Worm (Caenorhabditis elegans): ENCODE results near the gene mks-2.

The mks-2 gene

DNA sequence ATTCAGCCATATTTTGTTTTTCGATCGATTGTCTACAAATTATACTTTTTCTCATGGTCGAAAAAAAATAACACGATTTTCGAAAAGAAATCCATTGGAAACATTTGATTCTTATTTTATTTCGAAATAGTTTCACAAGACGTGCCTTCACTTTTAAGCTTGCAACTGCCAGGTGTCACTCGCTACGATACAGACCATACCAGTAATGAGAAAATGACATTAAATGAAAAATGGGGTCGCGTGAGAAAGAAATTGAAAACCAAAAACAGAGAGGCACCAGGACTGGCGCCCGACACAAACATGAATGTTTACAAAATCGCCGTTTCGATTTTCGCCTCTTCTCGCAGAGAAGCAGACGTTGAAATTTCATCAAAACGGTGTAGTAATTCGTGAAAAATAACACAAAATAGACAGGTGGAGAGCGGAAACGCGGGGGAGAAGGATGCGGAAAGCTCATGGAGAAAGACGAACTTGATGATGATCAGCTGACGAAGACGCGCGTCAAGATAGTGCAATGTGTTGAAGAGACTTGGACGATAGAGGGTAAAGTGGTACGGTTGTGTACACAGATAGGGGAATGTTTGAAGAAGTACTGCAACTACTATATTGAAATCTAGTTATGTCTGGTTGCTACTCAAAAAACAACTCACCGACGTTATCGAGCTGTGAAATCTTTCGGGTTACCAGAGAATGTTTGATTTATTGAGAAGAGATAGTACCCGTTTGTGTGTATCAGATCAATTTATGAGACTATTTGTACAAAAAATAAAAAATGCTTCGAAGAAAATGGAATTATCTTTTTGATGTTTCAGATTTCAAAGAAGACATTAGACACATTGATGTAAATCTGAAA lies 17.1 kb upstream of the mks-2 start:
- TF ChIP-seq ceh-19 (GFP tag; optimal IDR thresholded peaks at IDR 0.05) (no peak), lim-6 (tag; optimal IDR thresholded peaks at IDR 0.05) (no peak), hlh-30 (tag; optimal IDR thresholded peaks at IDR 0.05; ENCODE audit: insufficient read depth) (peak; percentile 45), elt-2 (tag; optimal IDR thresholded peaks at IDR 0.05) (no peak), sox-2 (GFP tag; IDR thresholded peaks at IDR 0.05) (no peak), tbx-2 (tag; optimal IDR thresholded peaks at IDR 0.05) (peak; percentile 33), ceh-34 (tag; optimal IDR thresholded peaks at IDR 0.05) (peak; percentile 11), K09A11.1 (tag; optimal IDR thresholded peaks at IDR 0.05; ENCODE audit: insufficient read depth) (no peak), ceh-14 (tag; optimal IDR thresholded peaks at IDR 0.05) (no peak), hlh-8 (tag; optimal IDR thresholded peaks at IDR 0.05) (no peak), ceh-18 (tag; optimal IDR thresholded peaks at IDR 0.05) (peak; percentile 62), ceh-30 (tag; optimal IDR thresholded peaks at IDR 0.05) (no peak)

ce11 chrII:6235432-6236092 lies 16.3 kb upstream of the mks-2 start, which contains the start of gene T24H7.9:
TSS of gene T24H7.9 (minus strand) at chrII:6235505.
- TF ChIP-seq ceh-34 (tag; optimal IDR thresholded peaks at IDR 0.05), result no peak
- no peak for TF ChIP-seq ztf-16 (tag; optimal IDR thresholded peaks at IDR 0.05)

ce11 chrII:6230116-6230515 lies 10.9 kb upstream of the mks-2 start:
- TF ChIP-seq unc-42 (tag; optimal IDR thresholded peaks at IDR 0.05), result peak; percentile 61
- TF ChIP-seq T23F11.4 (GFP tag; optimal IDR thresholded peaks at IDR 0.05), result no peak
- no peak for TF ChIP-seq syd-9 (tag; optimal IDR thresholded peaks at IDR 0.05)

- TF ChIP-seq ztf-16 (tag; optimal IDR thresholded peaks at IDR 0.05), result no peak
- TF ChIP-seq pha-4 (tag; optimal IDR thresholded peaks at IDR 0.05), result no peak
- TF ChIP-seq ceh-9 (tag; optimal IDR thresholded peaks at IDR 0.05), result no peak
- TF ChIP-seq odd-2 (tag; optimal IDR thresholded peaks at IDR 0.05), result no peak
- TF ChIP-seq pros-1 (tag; optimal IDR thresholded peaks at IDR 0.05), result no peak
- TF ChIP-seq C08G9.2 (tag; optimal IDR thresholded peaks at IDR 0.05), result no peak
- no peak for TF ChIP-seq hlh-8 (tag; optimal IDR thresholded peaks at IDR 0.05)
- TF ChIP-seq pha-2 (tag; optimal IDR thresholded peaks at IDR 0.05), result no peak
- TF ChIP-seq K09A11.1 (tag; optimal IDR thresholded peaks at IDR 0.05; ENCODE audit: insufficient read depth), result no peak
These were observed 7.7 kb upstream of the mks-2 start, which contains the start of gene srsy-2 for ce11 chrII:6226995-6227394. TSS of gene srsy-2 (minus strand) at chrII:6227095.

ce11 chrII:6223755-6224154 lies 4.5 kb upstream of the mks-2 start:
- TF ChIP-seq elt-4 (tag; optimal IDR thresholded peaks at IDR 0.05) (no peak), unc-55 (GFP tag; optimal IDR thresholded peaks at IDR 0.05) (no peak), ceh-31 (tag; optimal IDR thresholded peaks at IDR 0.05) (no peak), rnt-1 (tag; optimal IDR thresholded peaks at IDR 0.05) (no peak), che-1 (tag; optimal IDR thresholded peaks at IDR 0.05) (no peak), ceh-30 (tag; optimal IDR thresholded peaks at IDR 0.05) (no peak), unc-3 (GFP tag; conservative IDR thresholded peaks at IDR 0.05) (no peak), unc-3 (tag; optimal IDR thresholded peaks at IDR 0.05) (no peak), ttx-3 (tag; optimal IDR thresholded peaks at IDR 0.05) (no peak), lin-11 (tag; optimal IDR thresholded peaks at IDR 0.05) (no peak), tbx-7 (tag; optimal IDR thresholded peaks at IDR 0.05) (no peak), hlh-6 (tag; optimal IDR thresholded peaks at IDR 0.05) (no peak)
